Worm (Caenorhabditis elegans) whole organism, L4 larva: ENCODE data around the gene F14F7.4.

Source experiments
- F10B5.3 ChIP-seq: sonication (generic microtip); optimal IDR thresholded peaks from 2 replicates; lab custom pipeline; 2016; ENCODE audit warnings: mild to moderate bottlenecking, missing genetic modification characterization, missing compliant biosample characterization
- F26F4.8 ChIP-seq: fragments of 200-800 bp; sonication (Bioruptor generic); conservative IDR thresholded peaks from 2 replicates; pipeline ENCODE4 v1.3.6; 2022; ENCODE audit warnings: missing genetic modification characterization, missing compliant biosample characterization
- F37D6.2 ChIP-seq: sonication (generic microtip); optimal IDR thresholded peaks from 2 replicates; lab custom pipeline; 2016; ENCODE audit warnings: mild to moderate bottlenecking, missing genetic modification characterization, missing compliant biosample characterization
- F44E2.7 ChIP-seq: fragments of 200-800 bp; sonication (Bioruptor generic); IDR thresholded peaks from 2 replicates; pipeline ENCODE4 v2.1.2; 2022; ENCODE audit warnings: missing genetic modification characterization, missing compliant biosample characterization
- R02D3.7 ChIP-seq: fragments of 150-350 bp; sonication (generic microtip); optimal IDR thresholded peaks from 3 replicates; lab custom pipeline; 2014; ENCODE audit warnings: missing biosample characterization, missing genetic modification characterization
- T20F7.1 ChIP-seq: fragments of 200-800 bp; sonication (Bioruptor generic); optimal IDR thresholded peaks from 2 replicates; lab custom pipeline; 2018; ENCODE audit warnings: mild to moderate bottlenecking, missing genetic modification characterization, missing compliant biosample characterization
- Y5F2A.4 ChIP-seq: fragments of 200-800 bp; sonication (Bioruptor generic); optimal IDR thresholded peaks from 2 replicates; lab custom pipeline; 2018; ENCODE audit warnings: mild to moderate bottlenecking, missing genetic modification characterization, missing compliant biosample characterization
- Y75B8A.6 ChIP-seq: fragments of 200-800 bp; sonication (Bioruptor generic); IDR thresholded peaks from 2 replicates; pipeline ENCODE4 v1.3.6; 2022; ENCODE audit warnings: missing genetic modification reagents, missing genetic modification characterization, missing compliant biosample characterization
- aha-1 ChIP-seq: fragments of 150-350 bp; peaks from one replicate; lab custom pipeline; 2014; ENCODE audit warnings: missing biosample characterization, missing genetic modification characterization
- ceh-20 ChIP-seq: fragments of 200-800 bp; sonication (Bioruptor generic); IDR thresholded peaks from 2 replicates; pipeline ENCODE4 v1.3.6; 2022; ENCODE audit warnings: missing genetic modification reagents, missing genetic modification characterization, missing compliant biosample characterization
- ceh-28 ChIP-seq: fragments of 150-350 bp; optimal IDR thresholded peaks from 2 replicates; lab custom pipeline; 2014; ENCODE audit warnings: missing biosample characterization, missing genetic modification reagents, missing genetic modification characterization
- ceh-62 ChIP-seq: sonication (generic microtip); optimal IDR thresholded peaks from 2 replicates; lab custom pipeline; 2017; ENCODE audit warnings: missing biosample characterization, missing genetic modification characterization
- ctbp-1 ChIP-seq: fragments of 200-800 bp; sonication (Bioruptor generic); IDR thresholded peaks from 2 replicates; pipeline ENCODE4 v1.3.6; 2022; ENCODE audit warnings: missing genetic modification reagents, missing genetic modification characterization, missing compliant biosample characterization
- daf-16 ChIP-seq, 3 experiments: sonication (generic microtip); optimal IDR thresholded peaks; 2 replicates each; lab custom pipeline; 2016 to 2017; ENCODE audit warnings: missing genetic modification characterization in 3 of 3, missing genetic modification reagents in 3 of 3, mild to moderate bottlenecking in 2 of 3, missing compliant biosample characterization in 2 of 3, missing biosample characterization in 1 of 3, moderate library complexity in 1 of 3
- daf-8 ChIP-seq: fragments of 200-800 bp; sonication (Bioruptor generic); IDR thresholded peaks from 2 replicates; pipeline ENCODE4 v1.3.6; 2022; ENCODE audit warnings: missing genetic modification characterization, missing compliant biosample characterization
- dmd-6 ChIP-seq: fragments of 200-800 bp; sonication (Bioruptor generic); IDR thresholded peaks from 2 replicates; pipeline ENCODE4 v1.3.6; 2022; ENCODE audit warnings: missing genetic modification reagents, missing genetic modification characterization, missing compliant biosample characterization
- dmd-9 ChIP-seq: fragments of 200-800 bp; sonication (Bioruptor generic); IDR thresholded peaks from 2 replicates; pipeline ENCODE4 v1.3.6; 2022; ENCODE audit warnings: missing genetic modification reagents, missing genetic modification characterization, missing compliant biosample characterization
- egl-27 ChIP-seq: sonication (generic microtip); optimal IDR thresholded peaks from 3 replicates; lab custom pipeline; 2017; ENCODE audit warnings: missing biosample characterization, missing genetic modification reagents, missing genetic modification characterization
- fos-1 ChIP-seq: fragments of 150-350 bp; optimal IDR thresholded peaks from 2 replicates; lab custom pipeline; 2014; ENCODE audit warnings: missing biosample characterization, missing genetic modification characterization
- gei-8 ChIP-seq: fragments of 200-800 bp; sonication (Bioruptor generic); optimal IDR thresholded peaks from 2 replicates; lab custom pipeline; 2018; ENCODE audit warnings: mild to moderate bottlenecking, missing genetic modification characterization, missing compliant biosample characterization
- hlh-30 ChIP-seq: sonication (generic microtip); optimal IDR thresholded peaks from 2 replicates; lab custom pipeline; 2017; ENCODE audit warnings: antibody characterized with exemption, mild to moderate bottlenecking, missing genetic modification characterization, missing compliant biosample characterization; ENCODE audit not compliant: insufficient read depth
- jun-1 ChIP-seq: fragments of 150-350 bp; optimal IDR thresholded peaks from 2 replicates; lab custom pipeline; 2014; ENCODE audit warnings: missing biosample characterization, missing genetic modification reagents, missing genetic modification characterization
- lim-7 ChIP-seq: fragments of 200-800 bp; sonication (Bioruptor generic); IDR thresholded peaks from 2 replicates; pipeline ENCODE4 v1.3.6; 2022; ENCODE audit warnings: missing genetic modification characterization, missing compliant biosample characterization
- lin-1 ChIP-seq: fragments of 200-800 bp; sonication (Bioruptor generic); IDR thresholded peaks from 2 replicates; pipeline ENCODE4 v1.3.6; 2022; ENCODE audit warnings: missing genetic modification reagents, missing genetic modification characterization, missing compliant biosample characterization
- lin-13 ChIP-seq: fragments of 150-350 bp; optimal IDR thresholded peaks from 2 replicates; lab custom pipeline; 2014; ENCODE audit warnings: missing biosample characterization, missing genetic modification reagents, missing genetic modification characterization
- lir-3 ChIP-seq: sonication (generic microtip); optimal IDR thresholded peaks from 2 replicates; lab custom pipeline; 2016; ENCODE audit warnings: mild to moderate bottlenecking, missing genetic modification characterization, missing compliant biosample characterization
- madf-9 ChIP-seq: fragments of 200-800 bp; sonication (Bioruptor generic); conservative IDR thresholded peaks from 2 replicates; pipeline ENCODE4 v1.3.6; 2022; ENCODE audit warnings: missing genetic modification reagents, missing genetic modification characterization, missing compliant biosample characterization
- mdl-1 ChIP-seq, 2 experiments: fragments of 150-350 bp in 1 of 2; sonication (generic microtip) in 1 of 2; optimal IDR thresholded peaks; 2 replicates each; lab custom pipeline; 2014 to 2017; ENCODE audit warnings: missing biosample characterization in 2 of 2, missing genetic modification characterization in 2 of 2
- mdt-29 ChIP-seq: fragments of 200-800 bp; sonication (Bioruptor generic); IDR thresholded peaks from 2 replicates; pipeline ENCODE4 v1.3.6; 2022; ENCODE audit warnings: missing genetic modification reagents, missing genetic modification characterization, missing compliant biosample characterization
- mep-1 ChIP-seq: fragments of 150-350 bp; sonication (generic microtip); optimal IDR thresholded peaks from 3 replicates; lab custom pipeline; 2014; ENCODE audit warnings: missing biosample characterization, missing genetic modification characterization
- mxl-3 ChIP-seq: fragments of 200-800 bp; sonication (Bioruptor generic); optimal IDR thresholded peaks from 2 replicates; lab custom pipeline; 2018; ENCODE audit warnings: mild to moderate bottlenecking, missing genetic modification characterization, missing compliant biosample characterization
- nhr-102 ChIP-seq: sonication (generic microtip); optimal IDR thresholded peaks from 2 replicates; lab custom pipeline; 2016; ENCODE audit warnings: mild to moderate bottlenecking, missing genetic modification characterization, moderate library complexity, missing compliant biosample characterization
- nhr-111 ChIP-seq: fragments of 200-800 bp; sonication (Bioruptor generic); optimal IDR thresholded peaks from 2 replicates; lab custom pipeline; 2018; ENCODE audit warnings: mild to moderate bottlenecking, missing genetic modification characterization, missing compliant biosample characterization
- nhr-28 ChIP-seq: fragments of 150-350 bp; optimal IDR thresholded peaks from 2 replicates; lab custom pipeline; 2014; ENCODE audit warnings: missing biosample characterization, missing genetic modification characterization
- nhr-41 ChIP-seq: fragments of 200-800 bp; sonication (Bioruptor generic); IDR thresholded peaks from 2 replicates; pipeline ENCODE4 v1.3.6; 2022; ENCODE audit warnings: missing genetic modification reagents, missing genetic modification characterization, missing compliant biosample characterization
- nhr-42 ChIP-seq: fragments of 200-800 bp; sonication (Bioruptor generic); IDR thresholded peaks from 2 replicates; pipeline ENCODE4 v1.3.6; 2022; ENCODE audit warnings: missing genetic modification characterization, missing compliant biosample characterization
- nhr-6 ChIP-seq: fragments of 150-350 bp; optimal IDR thresholded peaks from 2 replicates; lab custom pipeline; 2014; ENCODE audit warnings: missing biosample characterization, missing genetic modification characterization
- nhr-77 ChIP-seq: fragments of 150-350 bp; optimal IDR thresholded peaks from 2 replicates; lab custom pipeline; 2014; ENCODE audit warnings: missing biosample characterization, missing genetic modification characterization
- php-3 ChIP-seq: fragments of 200-800 bp; sonication (Bioruptor generic); IDR thresholded peaks from 2 replicates; pipeline ENCODE4 v1.3.6; 2022; ENCODE audit warnings: missing genetic modification reagents, missing genetic modification characterization, missing compliant biosample characterization
- set-16 ChIP-seq: fragments of 200-800 bp; sonication (Bioruptor generic); IDR thresholded peaks from 2 replicates; pipeline ENCODE4 v1.3.6; 2022; ENCODE audit warnings: missing genetic modification reagents, missing genetic modification characterization, missing compliant biosample characterization
- skn-1 ChIP-seq: fragments of 150-350 bp; optimal IDR thresholded peaks from 2 replicates; lab custom pipeline; 2014; ENCODE audit warnings: missing biosample characterization, missing genetic modification characterization
- spr-1 ChIP-seq: sonication (generic microtip); optimal IDR thresholded peaks from 2 replicates; lab custom pipeline; 2016; ENCODE audit warnings: mild to moderate bottlenecking, missing genetic modification characterization, missing compliant biosample characterization
- tra-1 ChIP-seq: fragments of 200-800 bp; sonication (Bioruptor generic); IDR thresholded peaks from 2 replicates; pipeline ENCODE4 v1.3.6; 2022; ENCODE audit warnings: missing genetic modification reagents, missing genetic modification characterization, missing compliant biosample characterization
- unc-39 ChIP-seq: sonication (generic microtip); optimal IDR thresholded peaks from 2 replicates; lab custom pipeline; 2017; ENCODE audit warnings: missing biosample characterization, missing genetic modification characterization
- zag-1 ChIP-seq: fragments of 150-350 bp; optimal IDR thresholded peaks from 2 replicates; lab custom pipeline; 2014; ENCODE audit warnings: missing biosample characterization, missing genetic modification characterization
- zip-2 ChIP-seq: fragments of 150-350 bp; optimal IDR thresholded peaks from 2 replicates; lab custom pipeline; 2014; ENCODE audit warnings: missing biosample characterization, missing genetic modification characterization
- ztf-7 ChIP-seq: fragments of 150-350 bp; optimal IDR thresholded peaks from 2 replicates; lab custom pipeline; 2014; ENCODE audit warnings: missing biosample characterization, missing genetic modification characterization

F14F7.4 gene

DNA sequence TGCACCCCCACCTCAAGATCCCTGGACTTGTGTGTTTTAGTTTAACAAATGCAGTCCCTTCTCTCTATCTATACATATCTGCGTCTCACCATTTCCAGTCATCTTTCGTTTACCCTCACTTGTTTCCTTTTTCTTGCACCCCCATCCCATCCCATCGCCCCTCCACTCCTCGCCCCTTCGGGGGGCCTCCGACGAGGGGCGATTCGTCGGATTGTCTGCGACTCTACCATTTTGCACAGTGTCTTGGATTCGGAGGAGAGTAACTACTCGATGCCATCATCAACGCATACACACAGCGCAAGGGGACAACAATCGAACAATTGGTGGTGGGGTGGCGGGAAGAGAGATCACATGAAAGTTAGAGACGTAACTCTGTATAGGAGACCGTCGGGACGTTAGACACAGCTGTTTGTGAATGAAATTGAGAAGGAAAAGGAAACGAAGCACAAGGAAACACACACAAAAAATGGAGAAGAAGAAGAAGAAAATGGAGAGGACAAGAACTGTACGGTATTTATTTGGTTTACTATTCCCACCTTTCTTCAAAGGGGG is 33.0 kb upstream of the F14F7.4 start (continued):
- TF ChIP-seq nhr-102 (tag; lab: Kevin White, UChicago): peak; percentile 72
- TF ChIP-seq fos-1 (tag; lab: Kevin White, UChicago): no peak
- TF ChIP-seq nhr-42: no peak
- TF ChIP-seq mdl-1 (tag; optimal IDR thresholded peaks at IDR 0.05; lab: Kevin White, UChicago): peak; percentile 85 to 96
- TF ChIP-seq mxl-3 (GFP tag; lab: Kevin White, UChicago): peak; percentile 94
- TF ChIP-seq Y75B8A.6 (GFP tag; lab: Robert Waterston, UW): no peak
- no peak for TF ChIP-seq R02D3.7 (tag; lab: Kevin White, UChicago)
- peak; percentile 73 for TF ChIP-seq T20F7.1 (GFP tag; lab: Kevin White, UChicago)
- no peak for TF ChIP-seq zip-2
- TF ChIP-seq ctbp-1 (GFP tag; lab: Robert Waterston, UW): peak; percentile 93
- TF ChIP-seq lir-3: no peak
- TF ChIP-seq spr-1 (tag; lab: Kevin White, UChicago): peak; percentile 82
- TF ChIP-seq php-3: peak; percentile 48; the same call in 1 of the 2 replicates
- TF ChIP-seq nhr-111 (GFP tag; lab: Kevin White, UChicago): peak; percentile 66
- TF ChIP-seq F37D6.2: peak; percentile 85

ce11 chrIII:13061734-13062133 is 32.2 kb upstream of the F14F7.4 start:
- TF ChIP-seq daf-16 (GFP tag; optimal IDR thresholded peaks at IDR 0.05; lab: Kevin White, UChicago): no peak
- TF ChIP-seq daf-16 (tag; optimal IDR thresholded peaks at IDR 0.05; lab: Kevin White, UChicago): no peak
- peak; percentile 61 for TF ChIP-seq aha-1 (tag; lab: Kevin White, UChicago)
- peak; percentile 56 for TF ChIP-seq set-16 (GFP tag; lab: Robert Waterston, UW)

- TF ChIP-seq ceh-62 (tag; lab: Kevin White, UChicago) (no peak), hlh-30 (tag; lab: Kevin White, UChicago) (peak; percentile 99), lin-13 (GFP tag; lab: Kevin White, UChicago) (peak; percentile 27), daf-16 (GFP tag; optimal IDR thresholded peaks at IDR 0.05; lab: Kevin White, UChicago) (peak in 1 of 2 experiments; percentile 47), daf-16 (tag; optimal IDR thresholded peaks at IDR 0.05; lab: Kevin White, UChicago) (peak; percentile 79), nhr-41 (GFP tag; lab: Robert Waterston, UW) (no peak), unc-39 (tag; lab: Kevin White, UChicago) (peak; percentile 23), nhr-28 (peak; percentile 78), lin-1 (GFP tag; lab: Robert Waterston, UW) (peak; percentile 14; the same call in 1 of the 2 replicates), lir-3 (no peak), nhr-102 (tag; lab: Kevin White, UChicago) (peak; percentile 72), egl-27 (tag; lab: Kevin White, UChicago) (no peak), ztf-7 (tag; lab: Kevin White, UChicago) (no peak), gei-8 (GFP tag; lab: Kevin White, UChicago) (no peak), ceh-28 (tag; lab: Kevin White, UChicago) (no peak), nhr-111 (GFP tag; lab: Kevin White, UChicago) (no peak), mdt-29 (no peak), madf-9 (GFP tag; lab: Robert Waterston, UW) (no peak), php-3 (0 out of 2 replicates have a peak, but pooled peaks have one; percentile 24), F10B5.3 (no peak), mdl-1 (tag; optimal IDR thresholded peaks at IDR 0.05; lab: Kevin White, UChicago) (peak; percentile 51 to 90), daf-8 (GFP tag; lab: Robert Waterston, UW) (no peak), Y5F2A.4 (GFP tag; lab: Kevin White, UChicago) (no peak), mep-1 (tag; lab: Kevin White, UChicago) (peak; percentile 91), jun-1 (tag; lab: Kevin White, UChicago) (peak; percentile 68), F44E2.7 (no peak), zag-1 (tag; lab: Kevin White, UChicago) (peak; percentile 18), ceh-20 (GFP tag; lab: Robert Waterston, UW) (peak; percentile 80), mxl-3 (GFP tag; lab: Kevin White, UChicago) (peak; percentile 79), dmd-6 (GFP tag; lab: Robert Waterston, UW) (peak; percentile 89), dmd-9 (GFP tag; lab: Robert Waterston, UW) (no peak), tra-1 (peak; percentile 89), nhr-77 (tag; lab: Kevin White, UChicago) (peak; percentile 67), F26F4.8 (no peak), Y75B8A.6 (GFP tag; lab: Robert Waterston, UW) (no peak), lim-7 (GFP tag; lab: Robert Waterston, UW) (no peak), nhr-6 (tag; lab: Kevin White, UChicago) (peak; percentile 97), skn-1 (tag; lab: Kevin White, UChicago) (no peak)
These were observed 31.6 kb upstream of the F14F7.4 start for ce11 chrIII:13061136-13061535.
